Fruit fly (Drosophila melanogaster) whole organism, embryonic: ENCODE results near the gene Cbp20.
A peak's percentile ranks its signal among the peaks of the same experiment; 100 is the strongest.

Experiments used
- BtbVII ChIP-seq: fragments of 200-800 bp; sonication (Bioruptor generic); optimal IDR thresholded peaks from 3 replicates; lab custom pipeline; 2017; ENCODE audit warnings: missing biosample characterization, mild to moderate bottlenecking, missing genetic modification characterization
- Bteb2 ChIP-seq: fragments of 200-800 bp; sonication (Bioruptor generic); optimal IDR thresholded peaks from 2 replicates; lab custom pipeline; 2016; ENCODE audit warnings: missing biosample characterization, missing genetic modification characterization
- C15 ChIP-seq: fragments of 200-800 bp; sonication (Bioruptor generic); IDR thresholded peaks from 3 replicates; pipeline ENCODE4 v1.3.6; 2022; ENCODE audit warnings: missing biosample characterization, missing genetic modification characterization
- CG11504 ChIP-seq: fragments of 200-800 bp; sonication (Bioruptor generic); optimal IDR thresholded peaks from 3 replicates; lab custom pipeline; 2019; ENCODE audit warnings: missing biosample characterization, mild to moderate bottlenecking, missing genetic modification characterization, moderate library complexity
- CG12219 ChIP-seq: fragments of 200-800 bp; sonication (Bioruptor generic); optimal IDR thresholded peaks from 3 replicates; lab custom pipeline; 2018; ENCODE audit warnings: missing biosample characterization, mild to moderate bottlenecking, missing genetic modification characterization
- CG14860 ChIP-seq: fragments of 200-800 bp; sonication (Bioruptor generic); IDR thresholded peaks from 3 replicates; pipeline ENCODE4 v1.3.6; 2022; ENCODE audit warnings: missing biosample characterization, missing genetic modification characterization; ENCODE audit not compliant: partially characterized antibody
- CG17328 ChIP-seq: fragments of 200-800 bp; sonication (Bioruptor generic); IDR thresholded peaks from 2 replicates; pipeline ENCODE4 v1.3.6; 2022; ENCODE audit warnings: missing biosample characterization, missing genetic modification characterization
- CG17912 ChIP-seq: fragments of 200-800 bp; sonication (Bioruptor generic); optimal IDR thresholded peaks from 2 replicates; lab custom pipeline; 2018; ENCODE audit warnings: missing biosample characterization, mild to moderate bottlenecking, missing genetic modification characterization
- CG18011 ChIP-seq: fragments of 200-800 bp; sonication (Bioruptor generic); optimal IDR thresholded peaks from 2 replicates; lab custom pipeline; 2017; ENCODE audit warnings: missing biosample characterization, missing genetic modification characterization, mild to moderate bottlenecking, moderate library complexity, missing genotype
- CG2116 ChIP-seq: fragments of 200-800 bp; sonication (Bioruptor generic); optimal IDR thresholded peaks from 3 replicates; lab custom pipeline; 2018; ENCODE audit warnings: missing biosample characterization, mild to moderate bottlenecking, missing genetic modification characterization
- CG2199 ChIP-seq: fragments of 200-800 bp; sonication (Bioruptor generic); IDR thresholded peaks from 3 replicates; pipeline ENCODE4 v1.3.6; 2022; ENCODE audit warnings: missing biosample characterization, missing genetic modification characterization
- CG34376 ChIP-seq: fragments of 200-800 bp; sonication (Bioruptor generic); optimal IDR thresholded peaks from 2 replicates; lab custom pipeline; 2018; ENCODE audit warnings: missing biosample characterization, mild to moderate bottlenecking, missing genetic modification characterization
- CG3726 ChIP-seq: fragments of 200-800 bp; sonication (Bioruptor generic); IDR thresholded peaks from 3 replicates; pipeline ENCODE4, ENCODE4 v1.3.6; 2022; ENCODE audit warnings: missing biosample characterization, missing genetic modification characterization
- CG4424 ChIP-seq: fragments of 200-800 bp; sonication (Bioruptor generic); optimal IDR thresholded peaks from 3 replicates; lab custom pipeline; 2016; ENCODE audit warnings: missing biosample characterization, missing genetic modification characterization
- CG4820 ChIP-seq: fragments of 200-800 bp; sonication (Bioruptor generic); optimal IDR thresholded peaks from 3 replicates; lab custom pipeline; 2016; ENCODE audit warnings: missing biosample characterization, missing genetic modification characterization
- CG7357 ChIP-seq: fragments of 200-800 bp; sonication (Bioruptor generic); IDR thresholded peaks from 3 replicates; pipeline ENCODE4 v1.3.6; 2022; ENCODE audit warnings: missing biosample characterization, missing genetic modification characterization
- CG7963 ChIP-seq: fragments of 200-800 bp; sonication (Bioruptor generic); IDR thresholded peaks from 3 replicates; pipeline ENCODE4 v1.3.6; 2022; ENCODE audit warnings: missing biosample characterization, missing genetic modification characterization; ENCODE audit not compliant: partially characterized antibody
- CG7987 ChIP-seq: fragments of 200-800 bp; sonication (Bioruptor generic); optimal IDR thresholded peaks from 2 replicates; lab custom pipeline; 2018; ENCODE audit warnings: missing biosample characterization, mild to moderate bottlenecking, missing genetic modification characterization, moderate library complexity
- CTCF ChIP-seq: fragments of 200-800 bp; sonication (Bioruptor generic); optimal IDR thresholded peaks from 2 replicates; lab custom pipeline; 2017; ENCODE audit warnings: missing biosample characterization, mild to moderate bottlenecking, missing genetic modification characterization, moderate library complexity
- D19A ChIP-seq: fragments of 200-800 bp; optimal IDR thresholded peaks from 3 replicates; lab custom pipeline; 2019; ENCODE audit warnings: missing biosample characterization, mild to moderate bottlenecking, missing genetic modification characterization, moderate library complexity
- GATAe ChIP-seq: fragments of 200-800 bp; sonication (Bioruptor generic); conservative IDR thresholded peaks from 2 replicates; pipeline ENCODE4 v1.3.6; 2022; ENCODE audit warnings: missing biosample characterization, missing genetic modification characterization
- MBD-R2 ChIP-seq: fragments of 200-800 bp; sonication (Bioruptor generic); IDR thresholded peaks from 2 replicates; pipeline ENCODE4 v1.3.6; 2022; ENCODE audit warnings: missing biosample characterization, missing genetic modification characterization
- Spps ChIP-seq: fragments of 200-800 bp; sonication (Bioruptor generic); optimal IDR thresholded peaks from 2 replicates; lab custom pipeline; 2018; ENCODE audit warnings: missing biosample characterization, mild to moderate bottlenecking, missing genetic modification characterization
- Sry-β ChIP-seq: fragments of 200-800 bp; sonication (Bioruptor generic); optimal IDR thresholded peaks from 2 replicates; lab custom pipeline; 2018; ENCODE audit warnings: missing biosample characterization, mild to moderate bottlenecking, missing genetic modification characterization, moderate library complexity
- Stat92E ChIP-seq, 3 experiments: fragments of >200 bp in 2 of 3; fragments of 200-800 bp in 1 of 3; sonication (Bioruptor generic) in 1 of 3; optimal IDR thresholded peaks; 2 replicates each; lab custom pipeline; 2017 to 2019; ENCODE audit warnings: missing biosample characterization in 3 of 3, missing genetic modification characterization in 3 of 3, mild to moderate bottlenecking in 1 of 3, moderate library complexity in 1 of 3
- ap ChIP-seq: fragments of 200-800 bp; sonication (Bioruptor generic); IDR thresholded peaks from 2 replicates; pipeline ENCODE4 v1.3.6; 2022; ENCODE audit warnings: missing biosample characterization, missing genetic modification characterization
- ara ChIP-seq: fragments of 200-800 bp; sonication (Bioruptor generic); IDR thresholded peaks from 2 replicates; pipeline ENCODE4 v1.3.6; 2022; ENCODE audit warnings: missing biosample characterization, missing genetic modification characterization
- bsh ChIP-seq, 2 experiments: fragments of 200-800 bp; sonication (Bioruptor generic); optimal IDR thresholded peaks; 2 replicates each; lab custom pipeline; 2017 to 2018; ENCODE audit warnings: mild to moderate bottlenecking in 2 of 2, missing biosample characterization in 2 of 2, missing genetic modification characterization in 2 of 2, moderate library complexity in 1 of 2
- cg ChIP-seq: fragments of 200-800 bp; sonication (Bioruptor generic); optimal IDR thresholded peaks from 3 replicates; lab custom pipeline; 2019; ENCODE audit warnings: missing biosample characterization, mild to moderate bottlenecking, missing genetic modification characterization, moderate library complexity
- dm ChIP-seq: fragments of 200-800 bp; sonication (Bioruptor generic); optimal IDR thresholded peaks from 3 replicates; lab custom pipeline; 2016; ENCODE audit warnings: missing biosample characterization, missing genetic modification characterization
- dmrt11E ChIP-seq: fragments of 200-800 bp; sonication (Bioruptor generic); optimal IDR thresholded peaks from 3 replicates; lab custom pipeline; 2018; ENCODE audit warnings: missing biosample characterization, mild to moderate bottlenecking, missing genetic modification characterization, moderate library complexity
- dmrt99B ChIP-seq: fragments of 200-800 bp; sonication (Bioruptor generic); optimal IDR thresholded peaks from 2 replicates; lab custom pipeline; 2018; ENCODE audit warnings: missing biosample characterization, mild to moderate bottlenecking, missing genetic modification characterization, moderate library complexity
- fru ChIP-seq: fragments of >200 bp; optimal IDR thresholded peaks from 2 replicates; lab custom pipeline; 2017
- gcm2 ChIP-seq: fragments of 200-800 bp; sonication (Bioruptor generic); optimal IDR thresholded peaks from 2 replicates; lab custom pipeline; 2016; ENCODE audit warnings: missing biosample characterization, missing genetic modification characterization
- grn ChIP-seq: fragments of 200-800 bp; sonication (Bioruptor generic); optimal IDR thresholded peaks from 3 replicates; lab custom pipeline; 2017; ENCODE audit warnings: missing biosample characterization, missing genetic modification characterization
- hbn ChIP-seq: fragments of 200-800 bp; sonication (Bioruptor generic); IDR thresholded peaks from 2 replicates; pipeline ENCODE4 v1.3.6; 2022; ENCODE audit warnings: missing biosample characterization, missing genetic modification characterization; ENCODE audit not compliant: partially characterized antibody
- insv ChIP-seq, 2 experiments: fragments of 200-800 bp; sonication (Bioruptor generic); optimal IDR thresholded peaks; 3 replicates each; lab custom pipeline; 2016 to 2018; ENCODE audit warnings: missing biosample characterization in 2 of 2, missing genetic modification characterization in 2 of 2
- jigr1 ChIP-seq: fragments of 200-800 bp; sonication (Bioruptor generic); IDR thresholded peaks from 3 replicates; pipeline ENCODE4 v1.3.6; 2022; ENCODE audit warnings: missing biosample characterization, missing genetic modification characterization
- kah ChIP-seq: fragments of 200-800 bp; sonication (Bioruptor generic); optimal IDR thresholded peaks from 2 replicates; lab custom pipeline; 2018; ENCODE audit warnings: missing biosample characterization, mild to moderate bottlenecking, missing genetic modification characterization
- nom ChIP-seq: fragments of 200-800 bp; sonication (Bioruptor generic); optimal IDR thresholded peaks from 2 replicates; lab custom pipeline; 2017; ENCODE audit warnings: missing biosample characterization, missing genetic modification characterization, mild to moderate bottlenecking, moderate library complexity, missing genetic modification reagents
- onecut ChIP-seq: fragments of 200-800 bp; sonication (Bioruptor generic); IDR thresholded peaks from 2 replicates; pipeline ENCODE4 v1.3.6; 2022; ENCODE audit warnings: missing biosample characterization, missing genetic modification characterization
- p53 ChIP-seq: fragments of 200-800 bp; sonication (Bioruptor generic); optimal IDR thresholded peaks from 2 replicates; lab custom pipeline; 2016; ENCODE audit warnings: missing biosample characterization, missing genetic modification characterization
- pho ChIP-seq: fragments of 200-800 bp; sonication (Bioruptor generic); optimal IDR thresholded peaks from 2 replicates; lab custom pipeline; 2016; ENCODE audit warnings: missing biosample characterization, missing genetic modification characterization
- row ChIP-seq: fragments of 200-800 bp; sonication (Bioruptor generic); IDR thresholded peaks from 3 replicates; pipeline ENCODE4 v1.3.6; 2022; ENCODE audit warnings: missing biosample characterization, missing genetic modification characterization
- schlank ChIP-seq: fragments of 200-800 bp; sonication (Bioruptor generic); optimal IDR thresholded peaks from 2 replicates; lab custom pipeline; 2018; ENCODE audit warnings: missing biosample characterization, mild to moderate bottlenecking, missing genetic modification characterization
- scrt ChIP-seq: fragments of 200-800 bp; sonication (Bioruptor generic); optimal IDR thresholded peaks from 2 replicates; lab custom pipeline; 2018; ENCODE audit warnings: missing biosample characterization, mild to moderate bottlenecking, missing genetic modification characterization, moderate library complexity
- slou ChIP-seq: fragments of 200-800 bp; sonication (Bioruptor generic); optimal IDR thresholded peaks from 3 replicates; lab custom pipeline; 2016; ENCODE audit warnings: missing biosample characterization, missing genetic modification characterization
- slp2 ChIP-seq: fragments of 200-800 bp; sonication (Bioruptor generic); optimal IDR thresholded peaks from 2 replicates; lab custom pipeline; 2016; ENCODE audit warnings: missing biosample characterization, missing genetic modification characterization
- sqz ChIP-seq: fragments of 200-800 bp; sonication (Bioruptor generic); optimal IDR thresholded peaks from 3 replicates; lab custom pipeline; 2018; ENCODE audit warnings: missing biosample characterization, mild to moderate bottlenecking, missing genetic modification characterization
- sug ChIP-seq: fragments of 200-800 bp; optimal IDR thresholded peaks from 2 replicates; lab custom pipeline; 2019; ENCODE audit warnings: missing biosample characterization, mild to moderate bottlenecking, missing genetic modification characterization, moderate library complexity
- tap ChIP-seq: fragments of 200-800 bp; optimal IDR thresholded peaks from 3 replicates; lab custom pipeline; 2019; ENCODE audit warnings: missing biosample characterization, mild to moderate bottlenecking, missing genetic modification characterization, moderate library complexity
- zen2 ChIP-seq: fragments of 200-800 bp; sonication (Bioruptor generic); IDR thresholded peaks from 3 replicates; pipeline ENCODE4 v1.3.6; 2022; ENCODE audit warnings: missing biosample characterization, missing genetic modification characterization; ENCODE audit not compliant: partially characterized antibody

Gene Cbp20

DNA sequence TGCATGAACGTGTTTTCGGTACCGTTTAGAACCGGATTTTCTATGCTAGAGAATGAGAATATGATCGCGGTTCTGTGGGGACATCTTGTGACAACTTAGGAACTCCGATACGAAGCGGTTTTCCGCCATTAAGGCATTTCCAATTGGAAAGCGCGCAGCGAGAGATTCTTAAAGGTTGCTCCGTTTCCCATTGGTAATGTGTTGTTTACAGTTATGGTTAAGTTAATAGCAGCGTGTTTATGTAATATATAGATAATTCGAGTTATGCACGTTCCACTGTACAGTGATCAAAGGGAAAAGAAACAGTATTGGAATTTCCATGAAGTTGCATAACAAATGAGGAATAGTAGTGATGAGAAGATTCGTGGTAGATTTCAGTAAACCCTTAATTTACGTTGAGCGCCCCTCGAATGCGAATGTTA lies 4.5 kb downstream of the Cbp20 start (continued):
- peak in 1 of 2 experiments; percentile 12 for TF ChIP-seq bsh (GFP tag; optimal IDR thresholded peaks at IDR 0.05; lab: Kevin White, UChicago)
- no peak for TF ChIP-seq Stat92E (GFP tag; optimal IDR thresholded peaks at IDR 0.05; lab: Kevin White, UChicago)
- TF ChIP-seq Spps (tag; lab: Kevin White, UChicago) = no peak
- peak; percentile 34 for TF ChIP-seq cg (GFP tag; lab: Kevin White, UChicago)
- no peak for TF ChIP-seq schlank (tag; lab: Kevin White, UChicago)
- no peak for TF ChIP-seq slp2 (GFP tag; lab: Kevin White, UChicago)
- TF ChIP-seq CG12219 = peak; percentile 37
- no peak for TF ChIP-seq gcm2 (GFP tag; lab: Kevin White, UChicago)
- TF ChIP-seq kah (GFP tag; lab: Kevin White, UChicago) = no peak
- no peak for TF ChIP-seq Sry-β
- no peak for TF ChIP-seq sqz (GFP tag; lab: Kevin White, UChicago)
- TF ChIP-seq CG7987 (GFP tag; lab: Kevin White, UChicago) = no peak
- no peak for TF ChIP-seq CG7963
- no peak for TF ChIP-seq hbn (GFP tag; lab: Robert Waterston, UW)
- no peak for TF ChIP-seq zen2 (GFP tag; lab: Robert Waterston, UW)
- no peak for TF ChIP-seq CG2116 (GFP tag; lab: Kevin White, UChicago)
- no peak for TF ChIP-seq CG4424 (GFP tag; lab: Kevin White, UChicago)
- no peak for TF ChIP-seq dmrt11E (tag; lab: Kevin White, UChicago)
- TF ChIP-seq GATAe = no peak
- TF ChIP-seq Bteb2 (GFP tag; lab: Kevin White, UChicago) = no peak
- peak; percentile 85 to 97 for TF ChIP-seq insv (GFP tag; optimal IDR thresholded peaks at IDR 0.05; lab: Kevin White, UChicago)
- TF ChIP-seq onecut (GFP tag; lab: Robert Waterston, UW) = no peak
- TF ChIP-seq pho (GFP tag; lab: Kevin White, UChicago) = no peak
- TF ChIP-seq grn = no peak
- TF ChIP-seq CG3726 = no peak
- no peak for TF ChIP-seq CTCF (GFP tag; lab: Kevin White, UChicago)
- no peak for TF ChIP-seq CG17328 (GFP tag; lab: Robert Waterston, UW)
- TF ChIP-seq C15 (GFP tag; lab: Robert Waterston, UW) = no peak
- no peak for TF ChIP-seq scrt (GFP tag; lab: Kevin White, UChicago)
- no peak for TF ChIP-seq p53 (GFP tag; lab: Kevin White, UChicago)
- TF ChIP-seq CG34376 = no peak
- TF ChIP-seq dmrt99B = peak; percentile 26
- TF ChIP-seq D19A (tag; lab: Kevin White, UChicago) = peak; percentile 14
- TF ChIP-seq fru = no peak
- no peak for TF ChIP-seq jigr1 (GFP tag; lab: Robert Waterston, UW)
- TF ChIP-seq CG18011 (GFP tag; lab: Kevin White, UChicago) = no peak
- no peak for TF ChIP-seq CG11504 (tag; lab: Kevin White, UChicago)
- TF ChIP-seq row (GFP tag; lab: Robert Waterston, UW) = peak; percentile 28; the same call in 1 of the 3 replicates
- peak; percentile 81; the same call in 2 of the 3 replicates for TF ChIP-seq CG2199 (GFP tag; lab: Robert Waterston, UW)
- TF ChIP-seq MBD-R2 (GFP tag; lab: Robert Waterston, UW) = no peak
- no peak for TF ChIP-seq nom (GFP tag; lab: Kevin White, UChicago)
- no peak for TF ChIP-seq CG17912 (GFP tag; lab: Kevin White, UChicago)
- TF ChIP-seq dm (GFP tag; lab: Kevin White, UChicago) = no peak
- no peak for TF ChIP-seq ara (GFP tag; lab: Robert Waterston, UW)
- no peak for TF ChIP-seq CG14860
- TF ChIP-seq sug (tag; lab: Kevin White, UChicago) = no peak
- no peak for TF ChIP-seq BtbVII
- TF ChIP-seq tap = no peak
- TF ChIP-seq slou (GFP tag; lab: Kevin White, UChicago) = no peak
- no peak for TF ChIP-seq CG7357
- no peak for TF ChIP-seq CG4820 (GFP tag; lab: Kevin White, UChicago)
- TF ChIP-seq ap (GFP tag; lab: Robert Waterston, UW) = no peak
